In the genomic region with DNA sequence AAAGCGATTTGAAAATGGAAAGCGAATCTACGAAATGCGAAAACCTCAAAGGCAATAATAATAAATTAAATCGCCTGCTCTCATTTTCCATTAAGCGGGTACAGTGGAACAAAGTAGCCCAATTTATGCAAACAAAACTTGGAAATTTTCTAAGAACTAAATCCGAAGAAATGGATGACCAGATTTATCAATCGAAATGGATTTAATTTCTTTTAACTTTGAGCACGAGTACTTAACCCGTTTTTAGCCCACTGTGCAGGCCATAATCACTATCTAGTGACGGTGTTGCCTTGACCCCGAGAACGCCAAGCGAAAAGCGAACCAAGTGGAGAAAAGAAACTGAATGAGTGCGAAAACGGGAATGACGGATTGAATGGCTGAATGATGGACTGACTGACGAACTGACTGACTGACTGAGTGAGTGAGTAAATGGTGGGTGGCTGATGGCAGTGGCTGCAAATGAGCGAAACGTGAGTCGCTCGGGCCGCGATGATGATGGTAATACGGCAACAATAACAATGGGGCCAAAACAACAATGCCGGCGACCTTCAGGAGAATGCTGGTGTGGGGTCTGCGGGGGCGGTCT, we compare ENCODE assay signal across 2 fruit fly cellular contexts.
A peak's percentile ranks its signal among the peaks of the same experiment; 100 is the strongest.
TF ChIP-seq lines count a peak whose summit lies in the region.

No protein-coding gene starts in this region.

TF ChIP-seq in whole organism, embryonic, 481 proteins besides CTCF, POLR2A, EP300 and RAD21 (continued from another document and continues in another):
- TF ChIP-seq HLH3B (GFP tag; IDR thresholded peaks at IDR 0.05; lab: Robert Waterston, UW) (peak; percentile 51; the same call in 1 of the 2 replicates), CG14014 (GFP tag; IDR thresholded peaks at IDR 0.05; lab: Robert Waterston, UW) (peak; percentile 73; the same call in 1 of the 2 replicates), chm (GFP tag; IDR thresholded peaks at IDR 0.05; lab: Robert Waterston, UW) (no peak), C15 (GFP tag; IDR thresholded peaks at IDR 0.05; lab: Robert Waterston, UW) (no peak), CG10431 (GFP tag; optimal IDR thresholded peaks at IDR 0.05; lab: Kevin White, UChicago) (no peak), Dip3 (GFP tag; optimal IDR thresholded peaks at IDR 0.05; lab: Kevin White, UChicago) (peak; percentile 64), Dfd (GFP tag; optimal IDR thresholded peaks at IDR 0.05; lab: Kevin White, UChicago) (no peak), CG12659 (GFP tag; optimal IDR thresholded peaks at IDR 0.05; lab: Kevin White, UChicago) (no peak), CG11247 (GFP tag; IDR thresholded peaks at IDR 0.05; lab: Robert Waterston, UW) (peak; percentile 52), da (GFP tag; optimal IDR thresholded peaks at IDR 0.05; lab: Kevin White, UChicago) (no peak), Xbp1 (GFP tag; optimal IDR thresholded peaks at IDR 0.05; lab: Kevin White, UChicago) (peak; percentile 50), lola (GFP tag; optimal IDR thresholded peaks at IDR 0.05; lab: Kevin White, UChicago) (no peak), CG2202 (tag; optimal IDR thresholded peaks at IDR 0.05; lab: Kevin White, UChicago) (no peak), CG8944 (GFP tag; optimal IDR thresholded peaks at IDR 0.05; lab: Kevin White, UChicago) (no peak), CG9437 (GFP tag; optimal IDR thresholded peaks at IDR 0.05; lab: Kevin White, UChicago) (no peak), maf-S (GFP tag; optimal IDR thresholded peaks at IDR 0.05; lab: Kevin White, UChicago) (peak; percentile 12), lilli (GFP tag; optimal IDR thresholded peaks at IDR 0.05; lab: Kevin White, UChicago) (peak; percentile 74), rib (GFP tag; IDR thresholded peaks at IDR 0.05; lab: Robert Waterston, UW) (no peak; the same call in 1 of the 2 replicates), D19B (GFP tag; optimal IDR thresholded peaks at IDR 0.05; lab: Kevin White, UChicago) (peak; percentile 31), CG4820 (GFP tag; optimal IDR thresholded peaks at IDR 0.05; lab: Kevin White, UChicago) (no peak), CG14860 (GFP tag; IDR thresholded peaks at IDR 0.05; lab: Robert Waterston, UW; ENCODE audit: partially characterized antibody) (no peak), CG2889 (GFP tag; IDR thresholded peaks at IDR 0.05; lab: Robert Waterston, UW) (0 out of 3 replicates have a peak, but pooled peaks have one; percentile 38), CG11695 (GFP tag; IDR thresholded peaks at IDR 0.05; lab: Robert Waterston, UW) (no peak; the same call in 2 of the 3 replicates), CG3163 (GFP tag; optimal IDR thresholded peaks at IDR 0.05; lab: Kevin White, UChicago) (no peak), Oaz (GFP tag; IDR thresholded peaks at IDR 0.05; lab: Robert Waterston, UW) (0 out of 2 replicates have a peak, but pooled peaks have one; percentile 16), sug (tag; optimal IDR thresholded peaks at IDR 0.05; lab: Kevin White, UChicago) (no peak), Hr51 (GFP tag; optimal IDR thresholded peaks at IDR 0.05; lab: Kevin White, UChicago) (peak; percentile 43 to 65), ind (GFP tag; optimal IDR thresholded peaks at IDR 0.05; lab: Kevin White, UChicago) (peak; percentile 45), nmo (GFP tag; optimal IDR thresholded peaks at IDR 0.05; lab: Kevin White, UChicago) (peak; percentile 20), repo (GFP tag; optimal IDR thresholded peaks at IDR 0.05; lab: Kevin White, UChicago) (no peak), Oli (tag; optimal IDR thresholded peaks at IDR 0.05; lab: Kevin White, UChicago) (peak; percentile 47), toy (GFP tag; IDR thresholded peaks at IDR 0.05; lab: Robert Waterston, UW) (0 out of 2 replicates have a peak, but pooled peaks have one; percentile 27), Dll (GFP tag; IDR thresholded peaks at IDR 0.05; lab: Robert Waterston, UW; ENCODE audit: partially characterized antibody) (no peak), ranshi (GFP tag; IDR thresholded peaks at IDR 0.05; lab: Robert Waterston, UW) (peak; percentile 65; the same call in 1 of the 2 replicates), CG8290 (GFP tag; optimal IDR thresholded peaks at IDR 0.05; lab: Kevin White, UChicago) (no peak), CG8290 (tag; optimal IDR thresholded peaks at IDR 0.05; lab: Kevin White, UChicago) (no peak), CG7839 (tag; optimal IDR thresholded peaks at IDR 0.05; lab: Kevin White, UChicago) (peak; percentile 64), ems (GFP tag; optimal IDR thresholded peaks at IDR 0.05; lab: Kevin White, UChicago) (peak; percentile 42), CG4404 (GFP tag; IDR thresholded peaks at IDR 0.05; lab: Robert Waterston, UW) (no peak), Mrtf (GFP tag; IDR thresholded peaks at IDR 0.05; lab: Robert Waterston, UW) (no peak), sisA (GFP tag; IDR thresholded peaks at IDR 0.05; lab: Robert Waterston, UW) (peak; percentile 34), Camta (GFP tag; optimal IDR thresholded peaks at IDR 0.05; lab: Kevin White, UChicago) (no peak), wor (GFP tag; IDR thresholded peaks at IDR 0.05; lab: Robert Waterston, UW) (no peak), CG7987 (GFP tag; optimal IDR thresholded peaks at IDR 0.05; lab: Kevin White, UChicago) (no peak), phol (tag; optimal IDR thresholded peaks at IDR 0.05; lab: Kevin White, UChicago) (no peak), Elba2 (GFP tag; optimal IDR thresholded peaks at IDR 0.05; lab: Kevin White, UChicago) (no peak), cad (GFP tag; optimal IDR thresholded peaks at IDR 0.05; lab: Kevin White, UChicago) (no peak), D (optimal IDR thresholded peaks at IDR 0.05; lab: Kevin White, UChicago) (no peak), D (GFP tag; optimal IDR thresholded peaks at IDR 0.05; lab: Kevin White, UChicago) (no peak), CG6175 (GFP tag; IDR thresholded peaks at IDR 0.05; lab: Robert Waterston, UW) (no peak), CG16863 (GFP tag; optimal IDR thresholded peaks at IDR 0.05; lab: Kevin White, UChicago) (no peak), kay (GFP tag; optimal IDR thresholded peaks at IDR 0.05; lab: Kevin White, UChicago) (no peak), CG12071 (GFP tag; optimal IDR thresholded peaks at IDR 0.05; lab: Kevin White, UChicago) (no peak), CG10366 (GFP tag; IDR thresholded peaks at IDR 0.05; lab: Robert Waterston, UW) (peak; percentile 50; the same call in 1 of the 2 replicates), CG15514 (GFP tag; optimal IDR thresholded peaks at IDR 0.05; lab: Kevin White, UChicago) (no peak), CG9797 (GFP tag; optimal IDR thresholded peaks at IDR 0.05; lab: Kevin White, UChicago) (no peak), br (optimal IDR thresholded peaks at IDR 0.05; lab: Kevin White, UChicago) (no peak), CG34224 (GFP tag; IDR thresholded peaks at IDR 0.05; lab: Robert Waterston, UW; ENCODE audit: partially characterized antibody) (no peak), wdn (GFP tag; IDR thresholded peaks at IDR 0.05; lab: Robert Waterston, UW) (no peak; the same call in 1 of the 2 replicates), tgo (GFP tag; IDR thresholded peaks at IDR 0.05; lab: Robert Waterston, UW) (peak; percentile 38; the same call in 1 of the 3 replicates), Dbx (GFP tag; IDR thresholded peaks at IDR 0.05; lab: Robert Waterston, UW) (0 out of 3 replicates have a peak, but pooled peaks have one; percentile 25), crol (GFP tag; IDR thresholded peaks at IDR 0.05; lab: Robert Waterston, UW) (no peak)

TF ChIP-seq in whole organism, prepupa, 60 proteins besides CTCF, POLR2A, EP300 and RAD21 (continued from another document):
- TF ChIP-seq svp (GFP tag; lab: Kevin White, UChicago): peak; percentile 93
- TF ChIP-seq lz (GFP tag; optimal IDR thresholded peaks at IDR 0.05; lab: Kevin White, UChicago): peak; percentile 69
- TF ChIP-seq CG10669 (GFP tag; optimal IDR thresholded peaks at IDR 0.05; lab: Kevin White, UChicago): peak; percentile 91
- peak; percentile 69 for TF ChIP-seq CG11902 (GFP tag; optimal IDR thresholded peaks at IDR 0.05; lab: Kevin White, UChicago)
- peak; percentile 80 to 83 for TF ChIP-seq salr (GFP tag; optimal IDR thresholded peaks at IDR 0.05; lab: Kevin White, UChicago)
- TF ChIP-seq CG6854 (GFP tag; optimal IDR thresholded peaks at IDR 0.05; lab: Kevin White, UChicago): no peak
- TF ChIP-seq ss (GFP tag; optimal IDR thresholded peaks at IDR 0.05; lab: Kevin White, UChicago): peak; percentile 63 to 86
- peak; percentile 87 for TF ChIP-seq eg (GFP tag; IDR thresholded peaks at IDR 0.05; lab: Robert Waterston, UW)
- peak; percentile 86 for TF ChIP-seq OdsH (GFP tag; optimal IDR thresholded peaks at IDR 0.05; lab: Kevin White, UChicago)
- TF ChIP-seq CG8632 (GFP tag; optimal IDR thresholded peaks at IDR 0.05; lab: Kevin White, UChicago): peak; percentile 86
- peak; percentile 72 for TF ChIP-seq CG16779 (tag; optimal IDR thresholded peaks at IDR 0.05; lab: Kevin White, UChicago)
- peak; percentile 67 for TF ChIP-seq CG6276 (GFP tag; optimal IDR thresholded peaks at IDR 0.05; lab: Kevin White, UChicago)
TF ChIP-seq in whole organism, prepupa: peak in this region for 55.
